Fruit fly (Drosophila melanogaster) S2 (cell line): Measurements from ENCODE around the gene MsrA.
A peak's percentile ranks its signal among the peaks of the same experiment; 100 is the strongest.

Experiments
- CG8478 ChIP-seq: fragments of >200 bp; optimal IDR thresholded peaks from 2 replicates; lab custom pipeline; 2018
- CTCF ChIP-seq, 2 experiments: fragments of >200 bp; optimal IDR thresholded peaks; 2 replicates each; lab custom pipeline; 2018

Gene MsrA

DNA sequence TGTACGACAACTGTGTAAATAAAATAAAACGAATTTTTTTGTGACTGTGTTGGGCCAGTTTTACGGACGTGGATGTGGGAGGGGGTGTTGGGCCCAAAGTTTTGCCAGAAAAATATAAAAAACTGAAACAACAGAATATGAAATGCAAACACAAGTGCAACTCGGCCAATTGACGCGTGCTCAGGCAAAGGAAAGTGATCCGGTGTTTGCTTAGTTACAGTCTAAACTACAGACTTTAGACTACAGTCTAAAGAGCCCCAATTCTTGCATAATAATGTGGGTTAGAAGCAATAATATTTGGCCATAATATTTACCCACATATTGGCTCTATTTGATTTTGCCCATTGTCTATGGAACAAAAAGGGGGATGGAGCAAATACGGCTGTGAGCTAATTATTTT, 38.0 kb downstream of the MsrA start:
- no peak for TF ChIP-seq CTCF (optimal IDR thresholded peaks at IDR 0.05; lab: Kevin White, UChicago)
- no peak for TF ChIP-seq CG8478 (lab: Kevin White, UChicago)

DNA sequence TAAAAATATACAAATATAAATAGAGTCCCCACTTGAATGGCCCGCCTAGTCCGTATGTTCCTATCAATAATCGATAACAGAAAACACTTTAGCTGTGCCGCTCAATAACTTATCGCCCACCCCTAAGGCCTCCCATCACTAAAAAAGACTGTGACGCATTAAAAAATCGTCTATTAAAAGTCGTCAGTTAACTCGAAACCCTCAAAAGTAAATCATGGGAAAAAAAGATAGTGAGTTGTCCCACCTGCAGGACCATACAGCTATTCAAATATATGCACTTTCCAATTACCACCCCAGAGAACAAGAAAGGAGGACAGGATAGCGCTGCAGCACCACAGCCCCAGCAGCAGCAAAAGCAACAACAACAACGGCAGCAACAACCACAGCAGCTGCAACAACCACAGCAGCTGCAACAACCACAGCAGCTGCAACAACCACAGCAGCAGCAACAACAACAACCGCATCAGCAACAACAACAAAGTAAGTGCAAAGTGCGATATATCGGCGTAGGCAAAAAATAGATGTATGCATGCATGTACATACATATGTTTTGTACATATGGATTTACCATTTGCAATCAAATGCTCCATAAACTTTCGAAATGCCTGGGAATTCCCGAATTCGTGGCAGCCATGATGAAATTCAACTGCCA, 43.3 kb downstream of the MsrA start, which contains the start of gene AGO2:
TSS of gene AGO2 (plus strand) at position 121 of the 652 bp plus-strand sequence.
- TF ChIP-seq CG8478 (lab: Kevin White, UChicago): no peak
- peak; percentile 54 to 67 for TF ChIP-seq CTCF (optimal IDR thresholded peaks at IDR 0.05; lab: Kevin White, UChicago)

DNA sequence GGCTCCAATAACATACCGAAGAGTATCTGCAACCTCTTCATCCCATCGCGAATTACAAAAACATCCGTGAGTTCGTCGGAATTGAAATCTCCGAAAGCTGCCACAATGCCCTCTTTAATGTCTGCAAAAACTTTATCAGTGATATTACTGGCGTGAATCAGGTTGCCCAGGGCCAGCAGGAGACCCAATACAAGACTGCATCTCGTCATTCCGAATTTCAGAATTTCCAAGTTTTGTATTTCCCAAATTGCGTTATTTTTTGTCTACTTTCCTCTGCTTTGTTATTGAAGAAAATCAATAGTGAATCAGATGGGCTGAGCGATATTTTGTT, 51.8 kb downstream of the MsrA start:
- no peak for TF ChIP-seq CG8478 (lab: Kevin White, UChicago)
- TF ChIP-seq CTCF (optimal IDR thresholded peaks at IDR 0.05; lab: Kevin White, UChicago): no peak
